Worm (Caenorhabditis elegans) whole organism, mixed stage, embryonic: Measurements from ENCODE around the gene T08G3.11.

Experiments
- M03D4.4 ChIP-seq: sonication (generic microtip); optimal IDR thresholded peaks from 2 replicates; lab custom pipeline; 2017; ENCODE audit warnings: mild to moderate bottlenecking, missing genetic modification characterization, missing compliant biosample characterization
- blmp-1 ChIP-seq: fragments of 150-350 bp; optimal IDR thresholded peaks from 2 replicates; lab custom pipeline; 2014; ENCODE audit warnings: missing biosample characterization, missing genetic modification characterization
- ceh-39 ChIP-seq: fragments of 150-350 bp; optimal IDR thresholded peaks from 2 replicates; lab custom pipeline; 2014; ENCODE audit warnings: missing biosample characterization, missing genetic modification characterization
- ceh-43 ChIP-seq: fragments of 200-800 bp; sonication (Bioruptor generic); optimal IDR thresholded peaks from 2 replicates; lab custom pipeline; 2018; ENCODE audit warnings: mild to moderate bottlenecking, missing genetic modification characterization, moderate library complexity, missing compliant biosample characterization
- ceh-83 ChIP-seq: fragments of 200-800 bp; sonication (Bioruptor generic); optimal IDR thresholded peaks from 2 replicates; lab custom pipeline; 2018; ENCODE audit warnings: mild to moderate bottlenecking, missing genetic modification characterization, missing compliant biosample characterization
- ces-1 ChIP-seq: fragments of 150-350 bp; optimal IDR thresholded peaks from 2 replicates; lab custom pipeline; 2014; ENCODE audit warnings: missing biosample characterization, missing genetic modification reagents, missing genetic modification characterization
- cnd-1 ChIP-seq: fragments of 200-800 bp; sonication (Bioruptor generic); optimal IDR thresholded peaks from 2 replicates; lab custom pipeline; 2018; ENCODE audit warnings: mild to moderate bottlenecking, missing genetic modification characterization, missing compliant biosample characterization
- drap-1 ChIP-seq: fragments of 200-800 bp; sonication (Bioruptor generic); optimal IDR thresholded peaks from 3 replicates; lab custom pipeline; 2018; ENCODE audit warnings: mild to moderate bottlenecking, missing genetic modification characterization, missing compliant biosample characterization
- elt-1 ChIP-seq: sonication (generic microtip); optimal IDR thresholded peaks from 2 replicates; lab custom pipeline; 2017; ENCODE audit warnings: missing genetic modification characterization, mild to moderate bottlenecking, missing compliant biosample characterization, antibody characterized with exemption, moderate library complexity, borderline replicate concordance; ENCODE audit not compliant: insufficient read depth
- elt-3 ChIP-seq: fragments of 150-350 bp; optimal IDR thresholded peaks from 2 replicates; lab custom pipeline; 2014; ENCODE audit warnings: missing biosample characterization, missing genetic modification characterization
- flh-1 ChIP-seq: fragments of 200-800 bp; sonication (Bioruptor generic); optimal IDR thresholded peaks from 2 replicates; lab custom pipeline; 2018; ENCODE audit warnings: mild to moderate bottlenecking, missing genetic modification characterization, moderate library complexity, missing compliant biosample characterization
- ham-2 ChIP-seq: fragments of 200-800 bp; sonication (Bioruptor generic); optimal IDR thresholded peaks from 2 replicates; lab custom pipeline; 2018; ENCODE audit warnings: mild to moderate bottlenecking, missing genetic modification characterization, missing compliant biosample characterization
- hlh-1 ChIP-seq: fragments of 150-350 bp; optimal IDR thresholded peaks from 2 replicates; lab custom pipeline; 2014; ENCODE audit warnings: missing biosample characterization, missing genetic modification reagents, missing genetic modification characterization
- lin-13 ChIP-seq: fragments of 150-350 bp; optimal IDR thresholded peaks from 2 replicates; lab custom pipeline; 2014; ENCODE audit warnings: missing biosample characterization, missing genetic modification characterization
- lsy-2 ChIP-seq: fragments of 150-350 bp; optimal IDR thresholded peaks from 2 replicates; lab custom pipeline; 2014; ENCODE audit warnings: missing biosample characterization, missing genetic modification characterization
- mep-1 ChIP-seq: fragments of 150-350 bp; optimal IDR thresholded peaks from 2 replicates; lab custom pipeline; 2017; ENCODE audit warnings: missing biosample characterization, missing genetic modification reagents, missing genetic modification characterization, inconsistent platforms
- mls-2 ChIP-seq: sonication (generic microtip); optimal IDR thresholded peaks from 2 replicates; lab custom pipeline; 2016; ENCODE audit warnings: mild to moderate bottlenecking, missing genetic modification characterization, moderate library complexity, missing compliant biosample characterization
- nhr-12 ChIP-seq: fragments of 150-350 bp; optimal IDR thresholded peaks from 2 replicates; lab custom pipeline; 2014; ENCODE audit warnings: missing biosample characterization, missing genetic modification characterization
- nhr-2 ChIP-seq: fragments of 150-350 bp; optimal IDR thresholded peaks from 2 replicates; lab custom pipeline; 2014; ENCODE audit warnings: missing biosample characterization, missing genetic modification characterization
- nhr-237 ChIP-seq: fragments of 150-350 bp; optimal IDR thresholded peaks from 2 replicates; lab custom pipeline; 2014; ENCODE audit warnings: missing biosample characterization, missing genetic modification characterization
- nhr-28 ChIP-seq: fragments of 150-350 bp; optimal IDR thresholded peaks from 2 replicates; lab custom pipeline; 2014; ENCODE audit warnings: missing biosample characterization, missing genetic modification characterization
- nhr-76 ChIP-seq: sonication (generic microtip); optimal IDR thresholded peaks from 2 replicates; lab custom pipeline; 2017; ENCODE audit warnings: missing biosample characterization, missing genetic modification characterization
- pha-4 ChIP-seq: fragments of 150-350 bp; optimal IDR thresholded peaks from 2 replicates; lab custom pipeline; 2018; ENCODE audit warnings: missing biosample characterization, missing genetic modification reagents, missing genetic modification characterization
- sem-2 ChIP-seq: fragments of 200-800 bp; sonication (Bioruptor generic); optimal IDR thresholded peaks from 2 replicates; lab custom pipeline; 2018; ENCODE audit warnings: mild to moderate bottlenecking, missing genetic modification characterization, missing compliant biosample characterization
- snpc-4 ChIP-seq: fragments of 150-350 bp; optimal IDR thresholded peaks from 2 replicates; lab custom pipeline; 2014; ENCODE audit warnings: missing biosample characterization, missing genetic modification characterization
- sptf-1 ChIP-seq: sonication (generic microtip); optimal IDR thresholded peaks from 2 replicates; lab custom pipeline; 2017; ENCODE audit warnings: mild to moderate bottlenecking, missing genetic modification characterization, moderate library complexity, missing compliant biosample characterization
- tbx-8 ChIP-seq: fragments of 200-800 bp; sonication (Bioruptor generic); optimal IDR thresholded peaks from 2 replicates; lab custom pipeline; 2018; ENCODE audit warnings: mild to moderate bottlenecking, missing genetic modification characterization, moderate library complexity, missing compliant biosample characterization
- unc-120 ChIP-seq: sonication (generic microtip); optimal IDR thresholded peaks from 2 replicates; lab custom pipeline; 2017; ENCODE audit warnings: missing genetic modification characterization, missing compliant biosample characterization; ENCODE audit not compliant: poor library complexity, severe bottlenecking
- unc-39 ChIP-seq: fragments of 150-350 bp; optimal IDR thresholded peaks from 2 replicates; lab custom pipeline; 2014; ENCODE audit warnings: missing biosample characterization, missing genetic modification characterization
- unc-62 ChIP-seq: fragments of 150-350 bp; optimal IDR thresholded peaks from 2 replicates; lab custom pipeline; 2014; ENCODE audit warnings: missing biosample characterization, missing genetic modification reagents, missing genetic modification characterization
- zip-8 ChIP-seq: fragments of 150-350 bp; optimal IDR thresholded peaks from 2 replicates; lab custom pipeline; 2014; ENCODE audit warnings: missing biosample characterization, missing genetic modification characterization

The T08G3.11 gene

ce11 chrV:16467840-16468239, 11.3 kb downstream of the T08G3.11 start, which contains the start of gene sru-44:
sru-44 (minus strand) TSS chrV:16467940.
- TF ChIP-seq nhr-2 (tag; lab: Kevin White, UChicago) (no peak), nhr-76 (tag; lab: Kevin White, UChicago) (no peak), unc-39 (no peak), hlh-1 (tag; lab: Kevin White, UChicago) (no peak), pha-4 (tag; lab: Kevin White, UChicago) (no peak), elt-3 (tag; lab: Kevin White, UChicago) (no peak), flh-1 (no peak), mls-2 (no peak), drap-1 (GFP tag; lab: Kevin White, UChicago) (no peak), ceh-39 (tag; lab: Kevin White, UChicago) (no peak), tbx-8 (GFP tag; lab: Kevin White, UChicago) (no peak), elt-1 (no peak), unc-120 (tag; lab: Kevin White, UChicago) (no peak), nhr-12 (tag; lab: Kevin White, UChicago) (no peak), sem-2 (GFP tag; lab: Kevin White, UChicago) (no peak), snpc-4 (tag; lab: Kevin White, UChicago) (no peak), zip-8 (tag; lab: Kevin White, UChicago) (no peak), cnd-1 (tag; lab: Kevin White, UChicago) (no peak)

ce11 chrV:16460866-16461265, 18.3 kb downstream of the T08G3.11 start, which contains the start of gene srh-142:
srh-142 (minus strand) TSS chrV:16460966.
- TF ChIP-seq nhr-76 (tag; lab: Kevin White, UChicago) (no peak), nhr-2 (tag; lab: Kevin White, UChicago) (no peak), zip-8 (tag; lab: Kevin White, UChicago) (no peak), nhr-12 (tag; lab: Kevin White, UChicago) (no peak), pha-4 (tag; lab: Kevin White, UChicago) (no peak), mls-2 (no peak), blmp-1 (tag; lab: Kevin White, UChicago) (no peak), cnd-1 (tag; lab: Kevin White, UChicago) (no peak), ham-2 (no peak)

- TF ChIP-seq snpc-4 (tag; lab: Kevin White, UChicago) (no peak), flh-1 (no peak), elt-1 (no peak), unc-62 (GFP tag; lab: Kevin White, UChicago) (no peak), ceh-39 (tag; lab: Kevin White, UChicago) (no peak), unc-39 (no peak), hlh-1 (tag; lab: Kevin White, UChicago) (no peak), ces-1 (no peak), nhr-2 (tag; lab: Kevin White, UChicago) (no peak), nhr-28 (tag; lab: Kevin White, UChicago) (no peak)
- TF ChIP-seq, all 35 proteins: peak for 0
Observed at ce11 chrV:16459377-16459776, 19.8 kb downstream of the T08G3.11 start.

ce11 chrV:16458714-16459113, 20.5 kb downstream of the T08G3.11 start, which contains the start of gene str-15:
str-15 (minus strand) TSS chrV:16458814.
- TF ChIP-seq elt-1 (no peak), flh-1 (no peak), lsy-2 (tag; lab: Kevin White, UChicago) (no peak), ceh-43 (GFP tag; lab: Kevin White, UChicago) (no peak), mep-1 (tag; lab: Kevin White, UChicago) (no peak), unc-62 (GFP tag; lab: Kevin White, UChicago) (no peak), M03D4.4 (tag; lab: Kevin White, UChicago) (no peak), ceh-83 (no peak), nhr-76 (tag; lab: Kevin White, UChicago) (no peak), unc-120 (tag; lab: Kevin White, UChicago) (no peak), nhr-2 (tag; lab: Kevin White, UChicago) (no peak), sem-2 (GFP tag; lab: Kevin White, UChicago) (no peak), unc-39 (no peak), zip-8 (tag; lab: Kevin White, UChicago) (no peak), sptf-1 (tag; lab: Kevin White, UChicago) (no peak), blmp-1 (tag; lab: Kevin White, UChicago) (no peak), ham-2 (no peak), tbx-8 (GFP tag; lab: Kevin White, UChicago) (no peak), lin-13 (no peak), nhr-237 (tag; lab: Kevin White, UChicago) (no peak)
